Worm (Caenorhabditis elegans) whole organism, midembryonic: ENCODE data around the gene srw-82.
"Not testable (repeated sequence)": the region's sequence is repeated elsewhere in the genome, so short reads cannot be mapped to it uniquely, and the experiment has no call there.

Experiments
- T22C8.4 ChIP-seq: fragments of 200-800 bp; sonication (Bioruptor generic); IDR thresholded peaks from 2 replicates; pipeline ENCODE4 v1.3.6; 2022; ENCODE audit warnings: missing genetic modification characterization, missing compliant biosample characterization
- cog-1 ChIP-seq: sonication (generic microtip); optimal IDR thresholded peaks from 2 replicates; lab custom pipeline; 2016; ENCODE audit warnings: missing genetic modification characterization, missing compliant biosample characterization
- flt-1 ChIP-seq: fragments of 200-800 bp; sonication (Bioruptor generic); IDR thresholded peaks from 2 replicates; pipeline ENCODE4 v1.3.6; 2022; ENCODE audit warnings: missing genetic modification characterization, missing compliant biosample characterization
- klf-2 ChIP-seq: fragments of 200-800 bp; sonication (Bioruptor generic); conservative IDR thresholded peaks from 2 replicates; pipeline ENCODE4 v1.3.6; 2022; ENCODE audit warnings: missing genetic modification reagents, missing genetic modification characterization, missing compliant biosample characterization
- med-1 ChIP-seq: sonication (generic microtip); optimal IDR thresholded peaks from 2 replicates; lab custom pipeline; 2017; ENCODE audit warnings: missing genetic modification characterization, mild to moderate bottlenecking, missing compliant biosample characterization, antibody characterized with exemption, missing genetic modification reagents; ENCODE audit not compliant: insufficient read depth
- ref-1 ChIP-seq: fragments of 200-800 bp; sonication (Bioruptor generic); conservative IDR thresholded peaks from 2 replicates; pipeline ENCODE4 v1.3.6; 2022; ENCODE audit warnings: missing genetic modification reagents, missing genetic modification characterization, missing compliant biosample characterization
- tab-1 ChIP-seq: fragments of 200-800 bp; sonication (Bioruptor generic); IDR thresholded peaks from 2 replicates; pipeline ENCODE4 v1.3.6; 2022; ENCODE audit warnings: missing genetic modification characterization, missing compliant biosample characterization
- ztf-23 ChIP-seq: fragments of 200-800 bp; sonication (Bioruptor generic); IDR thresholded peaks from 2 replicates; pipeline ENCODE4 v1.3.6; 2022; ENCODE audit warnings: missing genetic modification reagents, missing genetic modification characterization, missing compliant biosample characterization
- ztf-29 ChIP-seq: fragments of 200-800 bp; sonication (Bioruptor generic); IDR thresholded peaks from 2 replicates; pipeline ENCODE4 v1.3.6; 2022; ENCODE audit warnings: missing genetic modification reagents, missing genetic modification characterization, missing compliant biosample characterization

srw-82 gene

ce11 chrV:18439469-18439868 lies 7.9 kb downstream of the srw-82 start, which contains the start of gene ZK262.9:
Gene ZK262.9, plus strand, starts transcription at chrV:18439769.
- not testable (repeated sequence) for TF ChIP-seq ztf-23 (GFP tag; lab: Robert Waterston, UW); cog-1 (tag; lab: Kevin White, UChicago); tab-1 (GFP tag; lab: Robert Waterston, UW)

- TF ChIP-seq med-1 (GFP tag; lab: Kevin White, UChicago), result no peak
- no peak for TF ChIP-seq ref-1 (GFP tag; lab: Robert Waterston, UW)
- no peak for TF ChIP-seq ztf-23 (GFP tag; lab: Robert Waterston, UW)
- TF ChIP-seq tab-1 (GFP tag; lab: Robert Waterston, UW), result no peak
- TF ChIP-seq ztf-29 (GFP tag; lab: Robert Waterston, UW), result no peak
- no peak for TF ChIP-seq flt-1
- no peak for TF ChIP-seq T22C8.4
- TF ChIP-seq klf-2 (GFP tag; lab: Robert Waterston, UW), result no peak
- no peak for TF ChIP-seq cog-1 (tag; lab: Kevin White, UChicago)
Observed at ce11 chrV:18444118-18444517, 12.6 kb downstream of the srw-82 start, which contains the start of gene ZK228.1. Gene ZK228.1, plus strand, starts transcription at chrV:18444418.

ce11 chrV:18456574-18456973 lies 25.0 kb downstream of the srw-82 start, which contains the start of gene ZK228.10:
Gene ZK228.10, plus strand, starts transcription at chrV:18456874.
- no peak for TF ChIP-seq ztf-23 (GFP tag; lab: Robert Waterston, UW)
- TF ChIP-seq klf-2 (GFP tag; lab: Robert Waterston, UW), result no peak
- no peak for TF ChIP-seq tab-1 (GFP tag; lab: Robert Waterston, UW)
- TF ChIP-seq ztf-29 (GFP tag; lab: Robert Waterston, UW), result no peak
- TF ChIP-seq flt-1, result no peak
- no peak for TF ChIP-seq T22C8.4
- TF ChIP-seq ref-1 (GFP tag; lab: Robert Waterston, UW), result no peak
- TF ChIP-seq cog-1 (tag; lab: Kevin White, UChicago), result no peak
- no peak for TF ChIP-seq med-1 (GFP tag; lab: Kevin White, UChicago)

ce11 chrV:18461200-18461728 lies 29.7 kb downstream of the srw-82 start, which contains the start of gene ZK228.3:
Gene ZK228.3, minus strand, starts transcription at chrV:18461250.
- TF ChIP-seq cog-1 (tag; lab: Kevin White, UChicago), result no peak
- TF ChIP-seq klf-2 (GFP tag; lab: Robert Waterston, UW), result no peak
- TF ChIP-seq tab-1 (GFP tag; lab: Robert Waterston, UW), result no peak
- TF ChIP-seq flt-1, result no peak
- TF ChIP-seq T22C8.4, result no peak
- TF ChIP-seq ztf-23 (GFP tag; lab: Robert Waterston, UW), result no peak
- no peak for TF ChIP-seq ref-1 (GFP tag; lab: Robert Waterston, UW)
- no peak for TF ChIP-seq ztf-29 (GFP tag; lab: Robert Waterston, UW)
- no peak for TF ChIP-seq med-1 (GFP tag; lab: Kevin White, UChicago)

- no peak for TF ChIP-seq flt-1
- no peak for TF ChIP-seq T22C8.4
- TF ChIP-seq ref-1 (GFP tag; lab: Robert Waterston, UW), result no peak
- no peak for TF ChIP-seq cog-1 (tag; lab: Kevin White, UChicago)
- TF ChIP-seq med-1 (GFP tag; lab: Kevin White, UChicago), result no peak
- TF ChIP-seq tab-1 (GFP tag; lab: Robert Waterston, UW), result no peak
- no peak for TF ChIP-seq ztf-29 (GFP tag; lab: Robert Waterston, UW)
- no peak for TF ChIP-seq klf-2 (GFP tag; lab: Robert Waterston, UW)
Observed at ce11 chrV:18462365-18462837, 30.9 kb downstream of the srw-82 start, which contains the start of gene ZK228.4. Gene ZK228.4, plus strand, starts transcription at chrV:18462787.

- TF ChIP-seq med-1 (GFP tag; lab: Kevin White, UChicago) (no peak), flt-1 (no peak), ztf-29 (GFP tag; lab: Robert Waterston, UW) (no peak), klf-2 (GFP tag; lab: Robert Waterston, UW) (no peak), ztf-23 (GFP tag; lab: Robert Waterston, UW) (no peak), tab-1 (GFP tag; lab: Robert Waterston, UW) (no peak), cog-1 (tag; lab: Kevin White, UChicago) (no peak), T22C8.4 (no peak), ref-1 (GFP tag; lab: Robert Waterston, UW) (no peak)
Observed at ce11 chrV:18468097-18468496, 36.5 kb downstream of the srw-82 start, which contains the start of gene ZK228.13. Gene ZK228.13, minus strand, starts transcription at chrV:18468197.

ce11 chrV:18473415-18473814 lies 41.9 kb downstream of the srw-82 start, which contains the start of gene srh-182:
Gene srh-182, minus strand, starts transcription at chrV:18473515.
- TF ChIP-seq ztf-23 (GFP tag; lab: Robert Waterston, UW), result no peak
- no peak for TF ChIP-seq cog-1 (tag; lab: Kevin White, UChicago)
- no peak for TF ChIP-seq ztf-29 (GFP tag; lab: Robert Waterston, UW)

ce11 chrV:18474223-18474622 lies 42.7 kb downstream of the srw-82 start, which contains the start of gene srh-181:
Gene srh-181, plus strand, starts transcription at chrV:18474523.
- no peak for TF ChIP-seq T22C8.4
- TF ChIP-seq flt-1, result no peak
- no peak for TF ChIP-seq ztf-23 (GFP tag; lab: Robert Waterston, UW)
- no peak for TF ChIP-seq med-1 (GFP tag; lab: Kevin White, UChicago)
- TF ChIP-seq ztf-29 (GFP tag; lab: Robert Waterston, UW), result no peak
- TF ChIP-seq cog-1 (tag; lab: Kevin White, UChicago), result no peak
- TF ChIP-seq tab-1 (GFP tag; lab: Robert Waterston, UW), result no peak
- TF ChIP-seq ref-1 (GFP tag; lab: Robert Waterston, UW), result no peak
- TF ChIP-seq klf-2 (GFP tag; lab: Robert Waterston, UW), result no peak

ce11 chrV:18476090-18476489 lies 44.5 kb downstream of the srw-82 start, which contains the start of gene srh-179:
Gene srh-179, plus strand, starts transcription at chrV:18476390.
- no peak for TF ChIP-seq ztf-23 (GFP tag; lab: Robert Waterston, UW)
- no peak for TF ChIP-seq ref-1 (GFP tag; lab: Robert Waterston, UW)
- no peak for TF ChIP-seq tab-1 (GFP tag; lab: Robert Waterston, UW)
- no peak for TF ChIP-seq klf-2 (GFP tag; lab: Robert Waterston, UW)
- no peak for TF ChIP-seq flt-1
- no peak for TF ChIP-seq med-1 (GFP tag; lab: Kevin White, UChicago)
- TF ChIP-seq cog-1 (tag; lab: Kevin White, UChicago), result no peak
- TF ChIP-seq ztf-29 (GFP tag; lab: Robert Waterston, UW), result no peak
- TF ChIP-seq T22C8.4, result no peak
